Worm (Caenorhabditis elegans) whole organism, young adult: Measurements from ENCODE around the gene Y54G2A.49.

Source experiments
- B0261.1 ChIP-seq: sonication (generic microtip); optimal IDR thresholded peaks from 2 replicates; lab custom pipeline; 2016; ENCODE audit warnings: mild to moderate bottlenecking, missing genetic modification characterization, moderate library complexity, missing compliant biosample characterization
- C17E4.6 ChIP-seq: fragments of 200-800 bp; sonication (Bioruptor generic); IDR thresholded peaks from 2 replicates; pipeline ENCODE4 v1.3.6; 2022; ENCODE audit warnings: missing genetic modification reagents, missing genetic modification characterization, missing compliant biosample characterization
- F37B4.10 ChIP-seq: fragments of 200-800 bp; sonication (Bioruptor generic); IDR thresholded peaks from 2 replicates; pipeline ENCODE4 v1.3.6; 2022; ENCODE audit warnings: missing genetic modification characterization, missing compliant biosample characterization
- F52B5.7 ChIP-seq: sonication (generic microtip); optimal IDR thresholded peaks from 2 replicates; lab custom pipeline; 2016; ENCODE audit warnings: mild to moderate bottlenecking, missing genetic modification characterization, missing compliant biosample characterization
- F57A8.1 ChIP-seq: fragments of 200-800 bp; sonication (Bioruptor generic); optimal IDR thresholded peaks from 2 replicates; lab custom pipeline; 2018; ENCODE audit warnings: mild to moderate bottlenecking, missing genetic modification characterization, moderate library complexity, missing compliant biosample characterization
- K11D2.4 ChIP-seq: fragments of 200-800 bp; sonication (Bioruptor generic); IDR thresholded peaks from 2 replicates; pipeline ENCODE4 v1.3.6; 2022; ENCODE audit warnings: missing genetic modification reagents, missing genetic modification characterization, missing compliant biosample characterization
- Y79H2A.3 ChIP-seq: fragments of 200-800 bp; sonication (Bioruptor generic); conservative IDR thresholded peaks from 2 replicates; pipeline ENCODE4 v1.3.6; 2022; ENCODE audit warnings: missing genetic modification reagents, missing genetic modification characterization, missing compliant biosample characterization
- ZK185.1 ChIP-seq: sonication (generic microtip); optimal IDR thresholded peaks from 2 replicates; lab custom pipeline; 2016; ENCODE audit warnings: mild to moderate bottlenecking, missing genetic modification characterization, missing compliant biosample characterization; ENCODE audit not compliant: poor library complexity, severe bottlenecking
- aptf-2 ChIP-seq: fragments of 200-800 bp; sonication (Bioruptor generic); conservative IDR thresholded peaks from 2 replicates; pipeline ENCODE4 v1.3.6; 2022; ENCODE audit warnings: missing genetic modification reagents, missing genetic modification characterization, missing compliant biosample characterization
- atf-7 ChIP-seq: sonication (generic microtip); optimal IDR thresholded peaks from 2 replicates; lab custom pipeline; 2017; ENCODE audit warnings: mild to moderate bottlenecking, missing genetic modification characterization, missing compliant biosample characterization
- athp-1 ChIP-seq: sonication (generic microtip); optimal IDR thresholded peaks from 2 replicates; lab custom pipeline; 2017; ENCODE audit warnings: mild to moderate bottlenecking, missing genetic modification characterization, missing compliant biosample characterization
- attf-5 ChIP-seq: fragments of 200-800 bp; sonication (Bioruptor generic); optimal IDR thresholded peaks from 2 replicates; lab custom pipeline; 2018; ENCODE audit warnings: mild to moderate bottlenecking, missing genetic modification characterization, missing compliant biosample characterization
- bed-1 ChIP-seq: fragments of 200-800 bp; sonication (Bioruptor generic); IDR thresholded peaks from 2 replicates; pipeline ENCODE4 v1.3.6; 2022; ENCODE audit warnings: missing genetic modification reagents, missing genetic modification characterization, missing compliant biosample characterization
- ceh-100 ChIP-seq: fragments of 200-800 bp; sonication (Bioruptor generic); IDR thresholded peaks from 2 replicates; pipeline ENCODE4 v1.3.6; 2022; ENCODE audit warnings: missing genetic modification reagents, missing genetic modification characterization, missing compliant biosample characterization
- ceh-40 ChIP-seq: fragments of 200-800 bp; sonication (Bioruptor generic); IDR thresholded peaks from 2 replicates; pipeline ENCODE4 v1.3.6; 2022; ENCODE audit warnings: missing genetic modification characterization, missing compliant biosample characterization
- chd-7 ChIP-seq: sonication (generic microtip); optimal IDR thresholded peaks from 2 replicates; lab custom pipeline; 2016; ENCODE audit warnings: mild to moderate bottlenecking, missing genetic modification characterization, moderate library complexity, missing compliant biosample characterization
- dox-1 ChIP-seq: fragments of 200-800 bp; sonication (Bioruptor generic); IDR thresholded peaks from 2 replicates; pipeline ENCODE4 v1.3.6; 2022; ENCODE audit warnings: missing genetic modification reagents, missing genetic modification characterization, missing compliant biosample characterization
- dpff-1 ChIP-seq: sonication (generic microtip); optimal IDR thresholded peaks from 2 replicates; lab custom pipeline; 2017; ENCODE audit warnings: mild to moderate bottlenecking, missing genetic modification characterization, missing compliant biosample characterization
- egl-44 ChIP-seq: fragments of 200-800 bp; sonication (Bioruptor generic); IDR thresholded peaks from 2 replicates; pipeline ENCODE4 v1.3.6; 2022; ENCODE audit warnings: missing genetic modification reagents, missing genetic modification characterization, missing compliant biosample characterization
- him-1 ChIP-seq: sonication (generic microtip); optimal IDR thresholded peaks from 2 replicates; lab custom pipeline; 2016; ENCODE audit warnings: missing genotype, missing genetic modification reagents, missing genetic modification characterization, missing compliant biosample characterization
- hlh-12 ChIP-seq: sonication (generic microtip); optimal IDR thresholded peaks from 2 replicates; lab custom pipeline; 2016; ENCODE audit warnings: missing genetic modification characterization, missing compliant biosample characterization
- hmg-20 ChIP-seq: fragments of 200-800 bp; sonication (Bioruptor generic); IDR thresholded peaks from 2 replicates; pipeline ENCODE4 v1.3.6; 2022; ENCODE audit warnings: missing genetic modification reagents, missing genetic modification characterization, missing compliant biosample characterization
- let-607 ChIP-seq, 2 experiments: fragments of 200-800 bp in 1 of 2; sonication (Bioruptor generic) in 1 of 2; sonication (generic microtip) in 1 of 2; optimal IDR thresholded peaks; 2 replicates each; lab custom pipeline; 2016 to 2018; ENCODE audit warnings: mild to moderate bottlenecking in 2 of 2, missing compliant biosample characterization in 2 of 2, missing genetic modification characterization in 2 of 2, moderate library complexity in 2 of 2, missing genotype in 1 of 2
- lir-1 ChIP-seq: fragments of 200-800 bp; sonication (Bioruptor generic); conservative IDR thresholded peaks from 2 replicates; pipeline ENCODE4 v1.3.6; 2022; ENCODE audit warnings: missing genetic modification reagents, missing genetic modification characterization, missing compliant biosample characterization
- lsl-1 ChIP-seq: fragments of 200-800 bp; sonication (Bioruptor generic); optimal IDR thresholded peaks from 2 replicates; lab custom pipeline; 2018; ENCODE audit warnings: mild to moderate bottlenecking, missing genetic modification characterization, moderate library complexity, missing compliant biosample characterization
- nhr-80 ChIP-seq: sonication (generic microtip); optimal IDR thresholded peaks from 2 replicates; lab custom pipeline; 2016; ENCODE audit warnings: missing genetic modification characterization, missing compliant biosample characterization
- sdz-38 ChIP-seq: sonication (generic microtip); optimal IDR thresholded peaks from 2 replicates; lab custom pipeline; 2016; ENCODE audit warnings: missing genotype, missing genetic modification characterization, missing compliant biosample characterization
- snpc-1.1 ChIP-seq: sonication (generic microtip); optimal IDR thresholded peaks from 2 replicates; lab custom pipeline; 2017; ENCODE audit warnings: missing genetic modification characterization, mild to moderate bottlenecking, missing compliant biosample characterization, antibody characterized with exemption, moderate library complexity, missing genotype, missing genetic modification reagents; ENCODE audit not compliant: insufficient read depth
- snpc-1.3 ChIP-seq: sonication (generic microtip); optimal IDR thresholded peaks from 2 replicates; lab custom pipeline; 2017; ENCODE audit warnings: missing genetic modification characterization, mild to moderate bottlenecking, missing compliant biosample characterization, antibody characterized with exemption, moderate library complexity, missing genotype, missing genetic modification reagents; ENCODE audit not compliant: insufficient read depth
- snpc-3.4 ChIP-seq: sonication (generic microtip); optimal IDR thresholded peaks from 2 replicates; lab custom pipeline; 2017; ENCODE audit warnings: missing genetic modification characterization, mild to moderate bottlenecking, missing compliant biosample characterization, antibody characterized with exemption, moderate library complexity, missing genotype, missing genetic modification reagents
- snpc-4 ChIP-seq, 5 experiments: fragments of 150-350 bp in 1 of 5; sonication (generic microtip) in 4 of 5; optimal IDR thresholded peaks; 2 replicates each; lab custom pipeline; 2014 to 2018; ENCODE audit warnings: missing genetic modification characterization in 5 of 5, missing biosample characterization in 3 of 5, antibody characterized with exemption in 2 of 5, mild to moderate bottlenecking in 2 of 5, missing compliant biosample characterization in 2 of 5, missing genotype in 2 of 5, moderate library complexity in 2 of 5, missing genetic modification reagents in 1 of 5
- tbp1 ChIP-seq: fragments of 200-800 bp; sonication (Bioruptor generic); optimal IDR thresholded peaks from 2 replicates; lab custom pipeline; 2018; ENCODE audit warnings: mild to moderate bottlenecking, missing genetic modification characterization, missing compliant biosample characterization
- tlf-1 ChIP-seq: fragments of 200-800 bp; sonication (Bioruptor generic); optimal IDR thresholded peaks from 2 replicates; lab custom pipeline; 2018; ENCODE audit warnings: mild to moderate bottlenecking, missing genetic modification characterization, missing compliant biosample characterization
- xnd-1 ChIP-seq: sonication (generic microtip); optimal IDR thresholded peaks from 2 replicates; lab custom pipeline; 2016; ENCODE audit warnings: missing genotype, missing genetic modification reagents, missing genetic modification characterization, missing compliant biosample characterization
- zim-3 ChIP-seq: sonication (generic microtip); optimal IDR thresholded peaks from 2 replicates; lab custom pipeline; 2017; ENCODE audit warnings: mild to moderate bottlenecking, missing genetic modification characterization, moderate library complexity, missing compliant biosample characterization
- ztf-3 ChIP-seq: fragments of 200-800 bp; sonication (Bioruptor generic); optimal IDR thresholded peaks from 2 replicates; lab custom pipeline; 2018; ENCODE audit warnings: mild to moderate bottlenecking, missing genetic modification characterization, missing compliant biosample characterization

Gene Y54G2A.49

DNA sequence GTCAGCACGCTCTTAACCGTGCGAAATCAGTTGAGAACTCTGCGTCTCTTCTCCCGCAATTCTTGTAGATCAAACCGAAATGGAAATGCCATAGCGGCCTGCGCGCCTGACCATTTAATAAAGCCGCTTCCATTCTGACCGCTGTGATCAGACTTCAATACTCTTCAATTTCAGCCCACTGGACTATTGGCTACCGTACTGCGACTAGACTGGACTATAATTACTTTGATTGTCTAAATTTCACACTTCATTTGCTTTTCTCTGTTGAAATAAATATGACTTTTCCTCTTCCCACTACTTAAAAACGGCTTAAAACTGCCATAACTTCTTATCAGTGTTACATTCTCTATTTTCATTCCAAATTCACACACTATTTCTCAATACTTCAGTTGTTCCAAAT is 14.8 kb downstream of the Y54G2A.49 start, which contains the start of gene Y54G2A.7:
Gene Y54G2A.7, plus strand, starts transcription at position 301 of the 400 bp plus-strand sequence.
- TF ChIP-seq nhr-80 (tag; lab: Kevin White, UChicago), result peak; percentile 13
- no peak for TF ChIP-seq dpff-1 (tag; lab: Kevin White, UChicago)

DNA sequence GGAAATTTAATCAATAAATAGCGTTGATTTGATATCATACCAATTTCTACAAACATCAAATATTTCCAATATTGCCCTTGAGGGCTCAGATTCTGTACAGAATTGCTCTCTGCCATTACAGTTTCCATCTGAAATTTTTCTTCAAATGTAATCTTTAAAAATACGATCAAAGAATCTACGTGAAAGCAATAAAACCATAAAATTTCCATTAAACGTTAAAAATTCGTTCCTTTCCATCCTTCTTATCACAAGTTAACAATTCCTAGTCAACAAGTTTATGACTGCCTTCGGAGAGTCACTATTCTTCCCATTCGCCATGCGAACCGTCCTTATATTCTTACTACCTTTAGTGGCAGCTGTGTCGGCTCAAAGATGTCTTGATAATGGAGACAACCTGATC is 17.7 kb downstream of the Y54G2A.49 start, which contains the start of gene clec-82:
Gene clec-82, plus strand, starts transcription at position 301 of the 400 bp plus-strand sequence.
- no peak for TF ChIP-seq hmg-20 (GFP tag; lab: Robert Waterston, UW)
- no peak for TF ChIP-seq xnd-1
- no peak for TF ChIP-seq F37B4.10 (GFP tag; lab: Robert Waterston, UW)

DNA sequence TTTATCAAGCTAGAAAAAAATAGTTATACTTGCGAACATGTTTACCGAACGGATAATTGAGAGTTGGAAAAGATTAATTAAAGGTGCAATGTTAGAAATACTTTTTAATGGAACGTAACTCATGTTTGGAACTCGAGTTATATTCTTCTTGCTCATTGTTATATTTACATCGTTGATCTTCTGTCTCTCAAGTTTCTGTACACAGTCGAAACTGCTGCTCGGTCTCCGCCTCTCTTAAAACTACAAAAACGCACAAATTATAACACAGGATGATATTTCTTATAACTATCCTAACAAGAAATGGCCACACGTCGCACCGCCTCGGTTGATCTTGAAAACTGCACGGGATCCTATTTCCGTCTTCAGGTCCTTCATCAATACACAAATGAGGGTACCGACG is 18.5 kb downstream of the Y54G2A.49 start, which contains the start of gene pudl-2:
Gene pudl-2, plus strand, starts transcription at position 301 of the 400 bp plus-strand sequence.
- TF ChIP-seq lsl-1 (GFP tag; lab: Kevin White, UChicago), result no peak
- no peak for TF ChIP-seq him-1 (tag; lab: Kevin White, UChicago)
- no peak for TF ChIP-seq B0261.1 (tag; lab: Kevin White, UChicago)
- no peak for TF ChIP-seq F57A8.1
- no peak for TF ChIP-seq attf-5 (GFP tag; lab: Kevin White, UChicago)

DNA sequence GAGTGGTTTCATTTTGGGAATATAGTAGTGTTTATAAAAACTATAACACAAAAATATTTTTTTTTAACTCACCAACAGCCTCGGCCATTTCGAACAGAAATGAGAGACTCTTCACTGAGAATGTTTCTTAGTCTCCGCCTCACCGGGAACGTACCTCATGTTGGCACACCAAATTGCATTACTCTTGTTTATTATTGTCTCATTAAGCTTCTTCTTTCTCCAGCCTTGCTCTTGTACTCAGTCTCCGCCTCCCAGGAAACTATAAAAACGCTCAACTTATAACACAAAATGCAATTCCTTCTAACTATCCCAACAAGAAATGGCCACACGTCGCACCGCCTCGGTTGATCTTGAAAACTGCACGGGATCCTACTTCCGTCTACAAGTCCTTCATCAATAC is 20.5 kb downstream of the Y54G2A.49 start, which contains the start of the genes Y54G2A.48 and pudl-1:
Gene Y54G2A.48, minus strand, starts transcription at position 101 of the 400 bp plus-strand sequence.
Gene pudl-1, plus strand, starts transcription at position 320 of the 400 bp plus-strand sequence.
- TF ChIP-seq tlf-1 (GFP tag; lab: Kevin White, UChicago) (no peak), sdz-38 (tag; lab: Kevin White, UChicago) (no peak), hlh-12 (no peak), F57A8.1 (no peak), bed-1 (GFP tag; lab: Robert Waterston, UW) (no peak), Y79H2A.3 (GFP tag; lab: Robert Waterston, UW) (no peak), ztf-3 (GFP tag; lab: Kevin White, UChicago) (no peak), athp-1 (no peak), egl-44 (no peak), K11D2.4 (no peak), chd-7 (tag; lab: Kevin White, UChicago) (no peak), F52B5.7 (tag; lab: Kevin White, UChicago) (no peak), ceh-40 (GFP tag; lab: Robert Waterston, UW) (no peak), him-1 (tag; lab: Kevin White, UChicago) (no peak), lir-1 (no peak), snpc-1.3 (tag; lab: Kevin White, UChicago) (no peak), zim-3 (no peak), C17E4.6 (GFP tag; lab: Robert Waterston, UW) (no peak), aptf-2 (GFP tag; lab: Robert Waterston, UW) (no peak), dox-1 (GFP tag; lab: Robert Waterston, UW) (no peak)

DNA sequence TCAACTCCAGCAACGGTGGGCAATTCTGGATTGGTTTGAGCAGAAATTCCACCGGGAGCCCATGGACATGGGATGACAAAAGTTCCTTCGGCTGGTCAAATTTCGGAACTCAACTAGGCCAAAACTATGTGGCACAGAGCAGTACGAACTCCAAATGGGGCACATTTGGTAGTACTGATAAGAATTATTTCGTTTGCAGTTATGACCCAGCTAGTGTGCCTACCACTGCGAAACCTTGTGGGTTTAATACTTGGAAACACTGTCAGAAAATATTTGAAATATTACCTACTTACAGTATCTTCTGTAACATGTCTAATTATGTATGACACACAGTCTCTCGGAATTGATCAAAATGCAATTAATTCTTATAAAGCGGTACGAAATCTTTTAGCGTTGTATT is 26.7 kb downstream of the Y54G2A.49 start:
- peak; percentile 58 for TF ChIP-seq nhr-80 (tag; lab: Kevin White, UChicago)
- no peak for TF ChIP-seq egl-44

DNA sequence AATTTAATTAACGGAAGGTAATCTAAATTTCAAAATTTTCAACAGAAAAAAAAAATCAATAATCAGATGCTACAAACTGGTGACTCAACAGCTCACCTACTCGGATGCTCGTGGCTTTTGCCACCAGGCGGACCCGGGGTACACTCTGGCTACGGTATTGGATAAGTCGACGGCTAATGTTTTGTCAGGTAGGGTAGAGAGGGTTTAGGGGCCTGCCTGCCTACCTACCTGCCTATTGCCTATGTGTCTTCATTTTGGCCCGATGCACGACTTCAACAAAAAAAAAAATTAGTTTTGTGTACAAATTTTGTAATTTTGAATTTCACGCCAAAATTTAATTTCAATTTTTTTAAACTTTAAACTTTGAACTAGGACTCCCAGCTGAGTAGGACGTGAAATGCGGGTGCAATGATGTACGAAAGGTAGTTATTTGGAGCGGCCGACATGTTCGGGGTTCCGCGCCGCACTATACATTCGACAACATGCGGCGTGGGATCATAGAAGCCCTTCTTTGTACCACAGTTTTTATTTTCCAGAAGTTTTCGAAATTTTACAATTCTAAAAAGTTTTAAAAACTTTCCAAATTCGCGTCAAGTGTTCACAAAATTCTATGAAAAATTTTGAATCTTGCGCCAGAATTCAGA is 27.5 kb downstream of the Y54G2A.49 start:
- TF ChIP-seq K11D2.4 (no peak), ceh-40 (GFP tag; lab: Robert Waterston, UW) (no peak), dpff-1 (tag; lab: Kevin White, UChicago) (no peak), snpc-3.4 (tag; lab: Kevin White, UChicago) (peak; percentile 76), tbp1 (GFP tag; lab: Kevin White, UChicago) (peak; percentile 37), atf-7 (tag; lab: Kevin White, UChicago) (peak; percentile 3), snpc-1.3 (tag; lab: Kevin White, UChicago) (peak; percentile 45), ceh-100 (GFP tag; lab: Robert Waterston, UW) (no peak), let-607 (tag; optimal IDR thresholded peaks at IDR 0.05; lab: Kevin White, UChicago) (no peak), lsl-1 (GFP tag; lab: Kevin White, UChicago) (peak; percentile 5), snpc-1.1 (peak; percentile 94), hmg-20 (GFP tag; lab: Robert Waterston, UW) (no peak), him-1 (tag; lab: Kevin White, UChicago) (peak; percentile 83), snpc-4 (GFP tag; optimal IDR thresholded peaks at IDR 0.05; lab: Kevin White, UChicago) (peak; percentile 89), snpc-4 (tag; optimal IDR thresholded peaks at IDR 0.05; lab: Kevin White, UChicago) (peak; percentile 77 to 95 (median 90)), ZK185.1 (no peak)
